Worm (Caenorhabditis elegans): ENCODE measurements around the gene cfz-2.
A peak's percentile ranks its signal among the peaks of the same experiment; 100 is the strongest.
"Not testable (repeated sequence)": the region's sequence is repeated elsewhere in the genome, so short reads cannot be mapped to it uniquely, and the experiment has no call there.

cfz-2 gene

ce11 chrV:3424341-3424740 lies 20.3 kb downstream of the cfz-2 start, which contains the start of gene srab-21:
Gene srab-21 (minus strand): TSS chrV:3424441.
- TF ChIP-seq nhr-77 (tag; optimal IDR thresholded peaks at IDR 0.05) (no peak), zag-1 (tag; optimal IDR thresholded peaks at IDR 0.05) (no peak), pqm-1 (tag; optimal IDR thresholded peaks at IDR 0.05) (no peak), fkh-10 (GFP tag; optimal IDR thresholded peaks at IDR 0.05) (no peak)

ce11 chrV:3417928-3418327 lies 26.7 kb downstream of the cfz-2 start, which contains the start of gene T20D4.3:
Gene T20D4.3 (plus strand): TSS chrV:3418228.
- TF ChIP-seq fkh-10 (GFP tag; optimal IDR thresholded peaks at IDR 0.05) (no peak), ama-1 (optimal IDR thresholded peaks at IDR 0.05) (no peak), fos-1 (tag; optimal IDR thresholded peaks at IDR 0.05) (no peak), snpc-4 (tag; optimal IDR thresholded peaks at IDR 0.05) (no peak), zag-1 (tag; optimal IDR thresholded peaks at IDR 0.05) (no peak), egl-5 (tag; optimal IDR thresholded peaks at IDR 0.05) (no peak), nhr-43 (tag; optimal IDR thresholded peaks at IDR 0.05; ENCODE audit: poor library complexity, severe bottlenecking) (no peak), unc-39 (tag; optimal IDR thresholded peaks at IDR 0.05) (no peak), ztf-11 (tag; optimal IDR thresholded peaks at IDR 0.05) (no peak)

ce11 chrV:3413010-3413409 lies 31.7 kb downstream of the cfz-2 start, which contains the start of gene txt-11:
Gene txt-11 (plus strand): TSS chrV:3413310.
- peak; percentile 36 for TF ChIP-seq nhr-23 (tag; optimal IDR thresholded peaks at IDR 0.05)
- TF ChIP-seq elt-1 (tag; optimal IDR thresholded peaks at IDR 0.05): no peak

ce11 chrV:3410098-3410570 lies 34.5 kb downstream of the cfz-2 start, which contains the start of gene arrd-22:
Gene arrd-22 (plus strand): TSS chrV:3410520.
- TF ChIP-seq nfya-1 (tag; optimal IDR thresholded peaks at IDR 0.05; ENCODE audit: insufficient read depth): peak; percentile 20
- peak; percentile 56 for TF ChIP-seq nhr-23 (tag; optimal IDR thresholded peaks at IDR 0.05)
- TF ChIP-seq mdl-1 (tag; optimal IDR thresholded peaks at IDR 0.05): peak; percentile 6
- TF ChIP-seq nhr-67 (tag; optimal IDR thresholded peaks at IDR 0.05): no peak
- TF ChIP-seq elt-2 (tag; optimal IDR thresholded peaks at IDR 0.05): no peak
- peak; percentile 33 for TF ChIP-seq lin-39 (tag; optimal IDR thresholded peaks at IDR 0.05)

ce11 chrV:3409498-3409897 lies 35.2 kb downstream of the cfz-2 start:
- TF ChIP-seq ceh-28 (tag; optimal IDR thresholded peaks at IDR 0.05) (no peak), lin-39 (tag; optimal IDR thresholded peaks at IDR 0.05) (peak; percentile 75), egl-27 (tag; optimal IDR thresholded peaks at IDR 0.05) (no peak)

ce11 chrV:3408602-3409001 lies 36.1 kb downstream of the cfz-2 start, which contains the start of gene T20D4.7:
Gene T20D4.7 (plus strand): TSS chrV:3408902.
- TF ChIP-seq egl-27 (tag; optimal IDR thresholded peaks at IDR 0.05) (no peak), egl-5 (tag; optimal IDR thresholded peaks at IDR 0.05) (no peak), mdl-1 (tag; optimal IDR thresholded peaks at IDR 0.05) (no peak), sea-2 (GFP tag; optimal IDR thresholded peaks at IDR 0.05) (no peak), fkh-10 (GFP tag; optimal IDR thresholded peaks at IDR 0.05) (no peak), ceh-9 (tag; optimal IDR thresholded peaks at IDR 0.05) (no peak), ama-1 (optimal IDR thresholded peaks at IDR 0.05) (no peak), lsy-12 (tag; optimal IDR thresholded peaks at IDR 0.05) (no peak), nhr-76 (tag; optimal IDR thresholded peaks at IDR 0.05) (no peak), nhr-77 (tag; optimal IDR thresholded peaks at IDR 0.05) (no peak), jun-1 (tag; optimal IDR thresholded peaks at IDR 0.05) (no peak)

ce11 chrV:3399952-3400351 lies 44.7 kb downstream of the cfz-2 start, which contains the start of gene T20D4.10:
Gene T20D4.10 (plus strand): TSS chrV:3400252.
- TF ChIP-seq pha-4, egl-27, jun-1 (tag; optimal IDR thresholded peaks at IDR 0.05): not testable (repeated sequence)

- no peak for TF ChIP-seq elt-1 (tag; optimal IDR thresholded peaks at IDR 0.05)
- TF ChIP-seq nhr-25 (tag; optimal IDR thresholded peaks at IDR 0.05): no peak
- no peak for TF ChIP-seq fkh-2 (tag; optimal IDR thresholded peaks at IDR 0.05)
- TF ChIP-seq nhr-23 (tag; optimal IDR thresholded peaks at IDR 0.05): no peak
- no peak for TF ChIP-seq lin-15B (tag; optimal IDR thresholded peaks at IDR 0.05)
- no peak for TF ChIP-seq snpc-4 (tag; optimal IDR thresholded peaks at IDR 0.05)
- no peak for TF ChIP-seq R02D3.7 (tag; optimal IDR thresholded peaks at IDR 0.05)
- no peak for TF ChIP-seq daf-12 (tag; optimal IDR thresholded peaks at IDR 0.05)
- no peak for TF ChIP-seq nhr-76 (tag; optimal IDR thresholded peaks at IDR 0.05)
- no peak for TF ChIP-seq unc-39 (tag; optimal IDR thresholded peaks at IDR 0.05)
- TF ChIP-seq nfya-1 (tag; optimal IDR thresholded peaks at IDR 0.05; ENCODE audit: insufficient read depth): no peak
- no peak for TF ChIP-seq ama-1 (optimal IDR thresholded peaks at IDR 0.05)
Observed at ce11 chrV:3398314-3398713, 46.4 kb downstream of the cfz-2 start, which contains the start of gene T20D4.11. Gene T20D4.11 (plus strand): TSS chrV:3398690.
